Fruit fly (Drosophila melanogaster) whole organism, prepupa: ENCODE results near the gene CG43774.

ENCODE experiments used
- Blimp-1 ChIP-seq: fragments of 200-800 bp; sonication (Bioruptor generic); optimal IDR thresholded peaks from 3 replicates; lab custom pipeline; 2017; ENCODE audit warnings: missing biosample characterization, missing genetic modification characterization, mild to moderate bottlenecking, moderate library complexity, missing genetic modification reagents
- CG15336 ChIP-seq: fragments of 200-800 bp; sonication (Bioruptor generic); IDR thresholded peaks from 2 replicates; pipeline ENCODE4 v1.3.6; 2022; ENCODE audit warnings: missing biosample characterization, missing genetic modification characterization
- Ets96B ChIP-seq: fragments of 200-800 bp; optimal IDR thresholded peaks from 2 replicates; lab custom pipeline; 2019; ENCODE audit warnings: missing biosample characterization, mild to moderate bottlenecking, missing genetic modification characterization, moderate library complexity
- Lpt ChIP-seq: fragments of 200-800 bp; sonication (Bioruptor generic); optimal IDR thresholded peaks from 3 replicates; lab custom pipeline; 2016; ENCODE audit warnings: missing biosample characterization, missing genetic modification characterization
- Met ChIP-seq: fragments of 200-800 bp; sonication (Bioruptor generic); optimal IDR thresholded peaks from 3 replicates; lab custom pipeline; 2016; ENCODE audit warnings: missing biosample characterization, missing genetic modification characterization
- dsx ChIP-seq: fragments of 200-800 bp; optimal IDR thresholded peaks from 3 replicates; lab custom pipeline; 2019; ENCODE audit warnings: missing biosample characterization, mild to moderate bottlenecking, missing genetic modification characterization, moderate library complexity; ENCODE audit not compliant: poor library complexity, severe bottlenecking
- esn ChIP-seq: fragments of 200-800 bp; sonication (Bioruptor generic); optimal IDR thresholded peaks from 2 replicates; lab custom pipeline; 2016; ENCODE audit warnings: missing biosample characterization, mild to moderate bottlenecking, missing genetic modification characterization, moderate library complexity
- pdm3 ChIP-seq: fragments of 200-800 bp; sonication (Bioruptor generic); optimal IDR thresholded peaks from 3 replicates; lab custom pipeline; 2016; ENCODE audit warnings: missing biosample characterization, missing genetic modification characterization

DNA sequence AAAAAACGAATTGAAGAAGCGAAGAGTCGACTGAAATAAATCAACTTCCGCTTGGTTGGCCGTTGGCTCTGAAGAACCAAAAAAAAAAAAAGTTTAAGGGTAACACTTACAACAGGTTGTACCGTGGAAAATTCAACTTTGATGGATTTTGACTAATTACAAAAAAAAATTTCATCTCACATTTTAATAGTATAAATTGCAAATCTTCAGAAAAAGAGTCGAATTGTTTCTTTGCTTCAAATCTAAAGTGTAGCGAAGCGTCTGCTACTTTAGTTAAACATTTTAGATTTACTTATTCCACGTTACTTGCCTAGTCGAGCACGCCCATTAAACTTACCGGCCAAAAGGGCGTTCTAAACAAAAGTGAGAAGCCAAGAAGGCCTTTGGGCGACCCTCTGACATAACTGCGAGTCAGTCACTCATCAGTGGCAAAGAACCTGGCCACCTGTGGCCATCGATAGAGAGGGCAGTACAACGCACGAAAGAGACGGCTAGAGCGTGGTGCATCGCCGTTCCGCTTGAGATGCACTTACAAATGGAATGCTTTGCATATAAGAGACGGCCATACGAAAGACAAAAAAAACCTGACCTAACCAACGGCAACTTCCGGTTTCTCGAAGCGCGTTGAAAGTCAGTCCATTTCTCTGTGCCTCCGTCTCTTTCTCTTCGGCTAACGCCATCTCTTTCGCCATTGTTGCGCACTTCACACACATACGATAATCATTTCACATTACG is 13.3 kb downstream of the CG43774 start:
- no peak for TF ChIP-seq Blimp-1
- TF ChIP-seq Lpt (GFP tag; lab: Kevin White, UChicago), result no peak
- TF ChIP-seq pdm3 (GFP tag; lab: Kevin White, UChicago), result no peak
- TF ChIP-seq esn, result no peak
- no peak for TF ChIP-seq CG15336 (GFP tag; lab: Robert Waterston, UW)
- no peak for TF ChIP-seq dsx (GFP tag; lab: Kevin White, UChicago)
- no peak for TF ChIP-seq Ets96B
- no peak for TF ChIP-seq Met (GFP tag; lab: Kevin White, UChicago)
